Fruit fly (Drosophila melanogaster) S2 (cell line): Measurements from ENCODE around the gene sesB.

Source experiments
- CG8478 ChIP-seq: fragments of >200 bp; optimal IDR thresholded peaks from 2 replicates; lab custom pipeline; 2018
- CTCF ChIP-seq, 2 experiments: fragments of >200 bp; optimal IDR thresholded peaks; 2 replicates each; lab custom pipeline; 2018

Gene sesB

DNA sequence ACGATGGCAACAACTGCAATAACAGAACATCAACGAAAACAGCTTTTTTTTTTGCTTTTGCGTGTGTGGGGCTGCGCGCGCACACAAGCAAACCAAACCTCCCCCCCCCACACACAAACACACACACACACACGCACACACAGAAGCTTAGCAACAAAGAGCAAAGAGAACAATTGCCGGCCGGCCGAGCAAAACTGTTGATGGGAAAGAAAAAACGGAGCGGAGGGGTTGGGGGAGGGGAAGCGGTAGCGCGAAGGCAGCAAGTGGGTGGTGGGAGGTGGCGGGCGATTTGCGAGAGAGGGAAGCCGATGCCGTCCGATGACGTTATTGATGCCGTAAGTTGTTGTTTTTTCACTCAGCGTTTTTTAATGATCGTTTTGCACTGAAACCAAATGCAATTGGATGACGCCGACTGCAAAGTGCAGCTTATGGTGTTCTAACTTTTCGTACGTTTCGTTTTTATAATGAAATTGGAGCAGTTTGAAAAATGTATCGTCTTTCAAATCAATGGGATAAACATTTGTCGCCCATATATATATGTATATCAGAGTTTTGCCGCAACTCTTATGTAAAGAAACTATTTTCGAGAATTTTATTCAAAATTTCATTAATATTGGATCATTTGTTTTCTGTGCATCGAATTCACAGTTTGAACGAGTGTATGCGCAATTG is 50.9 kb downstream of the sesB start:
- TF ChIP-seq CG8478 (lab: Kevin White, UChicago) (no peak), CTCF (optimal IDR thresholded peaks at IDR 0.05; lab: Kevin White, UChicago) (no peak)

dm6 chrX:10734763-10735681 is 51.7 kb downstream of the sesB start:
- TF ChIP-seq CTCF (optimal IDR thresholded peaks at IDR 0.05; lab: Kevin White, UChicago) (no peak), CG8478 (lab: Kevin White, UChicago) (no peak)

DNA sequence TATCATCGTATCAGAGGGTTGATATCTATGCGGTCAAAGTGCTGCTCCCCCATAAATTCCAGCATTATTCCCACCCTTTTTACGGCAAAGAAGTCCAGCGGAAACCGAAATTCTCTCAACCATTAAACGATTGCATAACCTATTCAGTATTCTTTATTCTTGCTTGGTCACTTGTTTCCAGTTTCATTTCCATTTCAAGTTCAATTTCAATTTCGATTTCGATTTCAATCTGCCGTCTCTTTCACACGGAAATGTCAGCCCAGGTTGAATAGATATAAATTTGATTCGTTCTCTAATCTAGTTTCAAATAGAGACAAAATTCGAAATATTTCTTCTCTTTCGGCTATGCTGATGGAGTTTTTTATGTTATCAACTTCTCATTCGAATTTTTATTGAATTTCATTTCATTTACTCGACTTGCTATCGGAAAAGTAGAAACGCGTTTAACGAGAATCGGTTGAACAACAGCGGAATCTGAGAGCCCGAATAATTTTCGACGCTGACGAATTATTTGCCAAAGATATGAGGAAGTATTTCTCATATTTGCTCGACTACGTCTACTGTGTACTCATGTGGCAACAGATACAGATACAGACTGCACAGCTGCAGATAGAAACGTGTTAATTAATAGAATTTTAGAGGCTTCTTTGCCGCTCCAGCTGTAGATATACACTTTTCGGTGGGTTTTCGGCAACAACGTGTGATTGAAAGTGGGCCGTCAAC is 53.9 kb downstream of the sesB start:
- TF ChIP-seq CTCF (optimal IDR thresholded peaks at IDR 0.05; lab: Kevin White, UChicago) (no peak), CG8478 (lab: Kevin White, UChicago) (no peak)

- TF ChIP-seq CTCF (optimal IDR thresholded peaks at IDR 0.05; lab: Kevin White, UChicago) (no peak), CG8478 (lab: Kevin White, UChicago) (no peak)
Observed at dm6 chrX:10731801-10732200, 55.0 kb downstream of the sesB start.

DNA sequence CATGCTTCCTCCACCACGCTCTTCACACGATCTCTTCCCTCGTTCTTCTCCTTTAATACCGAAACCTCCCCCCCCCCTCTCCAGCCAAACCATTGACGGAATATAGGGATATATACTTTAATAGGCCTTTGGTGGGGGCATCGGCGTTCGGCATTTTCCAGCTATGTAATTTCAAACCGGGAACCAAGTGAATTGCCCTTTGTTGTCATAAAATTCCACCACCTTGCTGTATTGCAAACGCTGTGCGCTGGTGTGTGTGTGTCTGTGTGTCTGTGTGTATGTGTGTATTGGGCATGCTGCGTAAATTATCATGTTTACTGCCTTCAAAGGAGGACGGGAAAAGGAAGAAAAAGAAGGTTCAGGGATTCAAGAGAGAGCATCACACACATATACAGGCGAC is 55.4 kb downstream of the sesB start:
- no peak for TF ChIP-seq CG8478 (lab: Kevin White, UChicago)
- no peak for TF ChIP-seq CTCF (optimal IDR thresholded peaks at IDR 0.05; lab: Kevin White, UChicago)
